Fruit fly (Drosophila melanogaster) whole organism, embryonic: ENCODE data around the gene Roc1b.

Source experiments
- B-H2 ChIP-seq: fragments of 200-800 bp; sonication (Bioruptor generic); optimal IDR thresholded peaks from 2 replicates; lab custom pipeline; 2018; ENCODE audit warnings: missing biosample characterization, mild to moderate bottlenecking, missing genetic modification characterization
- BEAF-32 ChIP-seq: fragments of 200-800 bp; sonication (Bioruptor generic); optimal IDR thresholded peaks from 3 replicates; lab custom pipeline; 2017; ENCODE audit warnings: missing biosample characterization, missing genetic modification characterization, mild to moderate bottlenecking, moderate library complexity, missing genetic modification reagents
- CG10654 ChIP-seq: fragments of 200-800 bp; sonication (Bioruptor generic); optimal IDR thresholded peaks from 2 replicates; lab custom pipeline; 2016; ENCODE audit warnings: missing biosample characterization, missing genetic modification characterization
- CG11560 ChIP-seq: fragments of 200-800 bp; sonication (Bioruptor generic); IDR thresholded peaks from 3 replicates; pipeline ENCODE4 v1.3.6; 2022; ENCODE audit warnings: missing biosample characterization, missing genetic modification characterization
- CG1233 ChIP-seq: fragments of 200-800 bp; sonication (Bioruptor generic); optimal IDR thresholded peaks from 4 replicates; lab custom pipeline; 2018; ENCODE audit warnings: missing biosample characterization, mild to moderate bottlenecking, missing genetic modification characterization
- CG15073 ChIP-seq: fragments of 200-800 bp; sonication (Bioruptor generic); optimal IDR thresholded peaks from 2 replicates; lab custom pipeline; 2016; ENCODE audit warnings: missing biosample characterization, missing genetic modification characterization
- CG1603 ChIP-seq: fragments of 200-800 bp; sonication (Bioruptor generic); optimal IDR thresholded peaks from 2 replicates; lab custom pipeline; 2019; ENCODE audit warnings: missing biosample characterization, mild to moderate bottlenecking, missing genetic modification characterization, moderate library complexity
- CG1647 ChIP-seq: fragments of 200-800 bp; sonication (Bioruptor generic); optimal IDR thresholded peaks from 3 replicates; lab custom pipeline; 2016; ENCODE audit warnings: missing biosample characterization, missing genetic modification characterization
- CG16813 ChIP-seq: fragments of 200-800 bp; sonication (Bioruptor generic); IDR thresholded peaks from 3 replicates; pipeline ENCODE4 v1.3.6; 2022; ENCODE audit warnings: missing biosample characterization, missing genetic modification characterization; ENCODE audit not compliant: partially characterized antibody
- CG17186 ChIP-seq: fragments of 200-800 bp; sonication (Bioruptor generic); optimal IDR thresholded peaks from 3 replicates; lab custom pipeline; 2017; ENCODE audit warnings: missing biosample characterization, missing genetic modification reagents, missing genetic modification characterization
- CG18764 ChIP-seq: fragments of 200-800 bp; sonication (Bioruptor generic); optimal IDR thresholded peaks from 3 replicates; lab custom pipeline; 2016; ENCODE audit warnings: missing biosample characterization, missing genetic modification characterization
- CG30403 ChIP-seq: fragments of 200-800 bp; sonication (Bioruptor generic); optimal IDR thresholded peaks from 3 replicates; lab custom pipeline; 2016; ENCODE audit warnings: missing biosample characterization, missing genetic modification characterization
- CG31441 ChIP-seq: fragments of 200-800 bp; sonication (Bioruptor generic); IDR thresholded peaks from 2 replicates; pipeline ENCODE4 v1.3.6; 2022; ENCODE audit warnings: missing biosample characterization, missing genetic modification characterization
- CG3163 ChIP-seq: fragments of 200-800 bp; sonication (Bioruptor generic); optimal IDR thresholded peaks from 3 replicates; lab custom pipeline; 2016; ENCODE audit warnings: missing biosample characterization, missing genetic modification characterization
- CG3407 ChIP-seq: fragments of 200-800 bp; sonication (Bioruptor generic); optimal IDR thresholded peaks from 2 replicates; lab custom pipeline; 2018; ENCODE audit warnings: missing biosample characterization, mild to moderate bottlenecking, missing genetic modification characterization
- CG4424 ChIP-seq: fragments of 200-800 bp; sonication (Bioruptor generic); optimal IDR thresholded peaks from 3 replicates; lab custom pipeline; 2016; ENCODE audit warnings: missing biosample characterization, missing genetic modification characterization
- CG8388 ChIP-seq: fragments of 200-800 bp; sonication (Bioruptor generic); optimal IDR thresholded peaks from 2 replicates; lab custom pipeline; 2019; ENCODE audit warnings: missing biosample characterization, mild to moderate bottlenecking, missing genetic modification characterization, moderate library complexity
- CG8478 ChIP-seq: fragments of >200 bp; optimal IDR thresholded peaks from 2 replicates; lab custom pipeline; 2018
- CTCF ChIP-seq: fragments of 200-800 bp; sonication (Bioruptor generic); optimal IDR thresholded peaks from 2 replicates; lab custom pipeline; 2017; ENCODE audit warnings: missing biosample characterization, mild to moderate bottlenecking, missing genetic modification characterization, moderate library complexity
- CkIIα-i1 ChIP-seq: fragments of 200-800 bp; sonication (Bioruptor generic); IDR thresholded peaks from 2 replicates; pipeline ENCODE4 v1.3.6; 2022; ENCODE audit warnings: missing biosample characterization, missing genetic modification characterization
- CoRest ChIP-seq: fragments of 200-800 bp; sonication (Bioruptor generic); optimal IDR thresholded peaks from 3 replicates; lab custom pipeline; 2018; ENCODE audit warnings: missing biosample characterization, mild to moderate bottlenecking, missing genetic modification characterization, moderate library complexity
- D19B ChIP-seq: fragments of 200-800 bp; sonication (Bioruptor generic); optimal IDR thresholded peaks from 2 replicates; lab custom pipeline; 2017; ENCODE audit warnings: missing biosample characterization, mild to moderate bottlenecking, missing genetic modification characterization
- Dip2 ChIP-seq: fragments of 200-800 bp; sonication (Bioruptor generic); IDR thresholded peaks from 2 replicates; pipeline ENCODE4 v1.3.6; 2022; ENCODE audit warnings: missing biosample characterization, missing genetic modification characterization
- Dref ChIP-seq: fragments of 200-800 bp; sonication (Bioruptor generic); IDR thresholded peaks from 2 replicates; pipeline ENCODE4 v1.3.6; 2022; ENCODE audit warnings: missing biosample characterization, missing genetic modification characterization
- E2f2 ChIP-seq: fragments of 200-800 bp; sonication (Bioruptor generic); IDR thresholded peaks from 2 replicates; pipeline ENCODE4 v1.3.6; 2022; ENCODE audit warnings: missing biosample characterization, missing genetic modification characterization
- Ets97D ChIP-seq: fragments of 200-800 bp; sonication (Bioruptor generic); optimal IDR thresholded peaks from 3 replicates; lab custom pipeline; 2016; ENCODE audit warnings: missing biosample characterization, missing genetic modification characterization
- Gsc ChIP-seq: fragments of 200-800 bp; sonication (Bioruptor generic); IDR thresholded peaks from 2 replicates; pipeline ENCODE4 v1.3.6; 2022; ENCODE audit warnings: missing biosample characterization, missing genetic modification characterization
- HLH4C ChIP-seq: fragments of 200-800 bp; sonication (Bioruptor generic); IDR thresholded peaks from 3 replicates; pipeline ENCODE4 v1.3.6; 2022; ENCODE audit warnings: missing biosample characterization, missing genetic modification characterization; ENCODE audit not compliant: partially characterized antibody
- Hmr ChIP-seq: fragments of 200-800 bp; sonication (Bioruptor generic); optimal IDR thresholded peaks from 3 replicates; lab custom pipeline; 2017; ENCODE audit warnings: mild to moderate bottlenecking, missing biosample characterization, missing genetic modification reagents, missing genetic modification characterization
- Hr39 ChIP-seq: fragments of >200 bp; optimal IDR thresholded peaks from 2 replicates; lab custom pipeline; 2017
- Lim3 ChIP-seq: fragments of 200-800 bp; sonication (Bioruptor generic); IDR thresholded peaks from 2 replicates; pipeline ENCODE4 v1.3.6; 2022; ENCODE audit warnings: missing biosample characterization, missing genetic modification characterization
- MESR4 ChIP-seq: fragments of 200-800 bp; sonication (Bioruptor generic); optimal IDR thresholded peaks from 2 replicates; lab custom pipeline; 2018; ENCODE audit warnings: missing biosample characterization, mild to moderate bottlenecking, missing genetic modification characterization, moderate library complexity
- NfI ChIP-seq: fragments of 200-800 bp; sonication (Bioruptor generic); optimal IDR thresholded peaks from 3 replicates; lab custom pipeline; 2018; ENCODE audit warnings: missing biosample characterization, mild to moderate bottlenecking, missing genetic modification characterization, moderate library complexity
- Oaz ChIP-seq: fragments of 200-800 bp; sonication (Bioruptor generic); IDR thresholded peaks from 2 replicates; pipeline ENCODE4 v1.3.6; 2022; ENCODE audit warnings: missing biosample characterization, missing genetic modification characterization
- Pdp1 ChIP-seq, 2 experiments: fragments of 200-800 bp; sonication (Bioruptor generic); optimal IDR thresholded peaks; 3 replicates each; lab custom pipeline; 2016; ENCODE audit warnings: missing biosample characterization in 2 of 2, missing genetic modification characterization in 2 of 2, mild to moderate bottlenecking in 1 of 2, moderate library complexity in 1 of 2
- Side ChIP-seq: fragments of 200-800 bp; sonication (Bioruptor generic); optimal IDR thresholded peaks from 2 replicates; lab custom pipeline; 2016; ENCODE audit warnings: missing biosample characterization, missing genetic modification characterization
- Sin3A ChIP-seq: fragments of >200 bp; optimal IDR thresholded peaks from 2 replicates; lab custom pipeline; 2018
- amos ChIP-seq: fragments of 200-800 bp; sonication (Bioruptor generic); IDR thresholded peaks from 2 replicates; pipeline ENCODE4 v1.3.6; 2022; ENCODE audit warnings: missing biosample characterization, missing genetic modification characterization; ENCODE audit not compliant: partially characterized antibody
- bab2 ChIP-seq: fragments of 200-800 bp; sonication (Bioruptor generic); optimal IDR thresholded peaks from 2 replicates; lab custom pipeline; 2016; ENCODE audit warnings: missing biosample characterization, missing genetic modification characterization
- dm ChIP-seq: fragments of 200-800 bp; sonication (Bioruptor generic); optimal IDR thresholded peaks from 3 replicates; lab custom pipeline; 2016; ENCODE audit warnings: missing biosample characterization, missing genetic modification characterization
- dmrt11E ChIP-seq: fragments of 200-800 bp; sonication (Bioruptor generic); optimal IDR thresholded peaks from 3 replicates; lab custom pipeline; 2018; ENCODE audit warnings: missing biosample characterization, mild to moderate bottlenecking, missing genetic modification characterization, moderate library complexity
- dpn ChIP-seq, 2 experiments: fragments of 200-800 bp; sonication (Bioruptor generic); optimal IDR thresholded peaks; 3 replicates each; lab custom pipeline; 2016; ENCODE audit warnings: missing biosample characterization in 2 of 2, missing genetic modification characterization in 2 of 2
- eve ChIP-seq, 2 experiments: fragments of >200 bp; optimal IDR thresholded peaks; 2 replicates each; lab custom pipeline; 2017; ENCODE audit warnings: missing biosample characterization in 2 of 2, missing genetic modification characterization in 2 of 2
- gce ChIP-seq: fragments of 200-800 bp; sonication (Bioruptor generic); IDR thresholded peaks from 3 replicates; pipeline ENCODE4 v1.3.6; 2022; ENCODE audit warnings: missing biosample characterization, missing genetic modification characterization
- gcm2 ChIP-seq: fragments of 200-800 bp; sonication (Bioruptor generic); optimal IDR thresholded peaks from 2 replicates; lab custom pipeline; 2016; ENCODE audit warnings: missing biosample characterization, missing genetic modification characterization
- gro ChIP-seq: fragments of 200-800 bp; sonication (Bioruptor generic); optimal IDR thresholded peaks from 2 replicates; lab custom pipeline; 2016; ENCODE audit warnings: missing biosample characterization, missing genetic modification characterization
- kay ChIP-seq: fragments of 200-800 bp; sonication (Bioruptor generic); optimal IDR thresholded peaks from 2 replicates; lab custom pipeline; 2016; ENCODE audit warnings: missing biosample characterization, missing genetic modification characterization
- mirr ChIP-seq: fragments of 200-800 bp; sonication (Bioruptor generic); optimal IDR thresholded peaks from 3 replicates; lab custom pipeline; 2018; ENCODE audit warnings: missing biosample characterization, mild to moderate bottlenecking, missing genetic modification characterization
- psq ChIP-seq: fragments of 200-800 bp; sonication (Bioruptor generic); optimal IDR thresholded peaks from 2 replicates; lab custom pipeline; 2017; ENCODE audit warnings: missing biosample characterization, missing genetic modification characterization
- ranshi ChIP-seq: fragments of 200-800 bp; sonication (Bioruptor generic); IDR thresholded peaks from 2 replicates; pipeline ENCODE4 v1.3.6; 2022; ENCODE audit warnings: missing biosample characterization, missing genetic modification characterization
- stc ChIP-seq: fragments of 200-800 bp; sonication (Bioruptor generic); IDR thresholded peaks from 2 replicates; pipeline ENCODE4 v1.3.6; 2022; ENCODE audit warnings: missing biosample characterization, missing genetic modification characterization

Roc1b gene

dm6 chr3L:319145-320009, 38.4 kb upstream of the Roc1b start, which contains the start of gene fwd (continued):
- TF ChIP-seq ranshi (GFP tag; lab: Robert Waterston, UW) (no peak), BEAF-32 (GFP tag; lab: Kevin White, UChicago) (peak; percentile 52), CG17186 (GFP tag; lab: Kevin White, UChicago) (peak; percentile 76), CG1647 (GFP tag; lab: Kevin White, UChicago) (no peak), gce (GFP tag; lab: Robert Waterston, UW) (no peak), NfI (peak; percentile 26), dm (GFP tag; lab: Kevin White, UChicago) (peak; percentile 36), CG10654 (GFP tag; lab: Kevin White, UChicago) (no peak), kay (GFP tag; lab: Kevin White, UChicago) (peak; percentile 63), CG3407 (GFP tag; lab: Kevin White, UChicago) (peak; percentile 11), Hr39 (lab: Kevin White, UChicago) (no peak), Gsc (no peak), Oaz (GFP tag; lab: Robert Waterston, UW) (no peak), psq (GFP tag; lab: Kevin White, UChicago) (no peak), CG15073 (GFP tag; lab: Kevin White, UChicago) (no peak), D19B (peak; percentile 71), CG1603 (peak; percentile 85), dmrt11E (peak; percentile 10), CG30403 (GFP tag; lab: Kevin White, UChicago) (no peak), Sin3A (lab: Kevin White, UChicago) (peak; percentile 66), amos (GFP tag; lab: Robert Waterston, UW) (peak; percentile 58), CG3163 (peak; percentile 38), gcm2 (no peak), Side (peak; percentile 8), CG8478 (lab: Kevin White, UChicago) (peak; percentile 78), Dref (peak; percentile 49), CoRest (tag; lab: Kevin White, UChicago) (peak; percentile 39), Pdp1 (GFP tag; optimal IDR thresholded peaks at IDR 0.05; lab: Kevin White, UChicago) (peak in 1 of 2 experiments; percentile 82), CTCF (peak; percentile 25), CkIIα-i1 (GFP tag; lab: Robert Waterston, UW) (no peak), gro (GFP tag; lab: Kevin White, UChicago) (peak; percentile 38), CG11560 (tag; lab: Robert Waterston, UW) (no peak), Lim3 (no peak), stc (GFP tag; lab: Robert Waterston, UW) (no peak), CG18764 (GFP tag; lab: Kevin White, UChicago) (peak; percentile 65), dpn (GFP tag; optimal IDR thresholded peaks at IDR 0.05; lab: Kevin White, UChicago) (peak; percentile 7 to 38), CG1233 (peak; percentile 18), Dip2 (GFP tag; lab: Robert Waterston, UW) (no peak), E2f2 (GFP tag; lab: Robert Waterston, UW) (0 out of 2 replicates have a peak, but pooled peaks have one; percentile 52), CG31441 (GFP tag; lab: Robert Waterston, UW) (peak; percentile 32; the same call in 1 of the 2 replicates), CG16813 (GFP tag; lab: Robert Waterston, UW) (0 out of 3 replicates have a peak, but pooled peaks have one; percentile 22), MESR4 (peak; percentile 80), Hmr (GFP tag; lab: Kevin White, UChicago) (peak; percentile 77), mirr (GFP tag; lab: Kevin White, UChicago) (peak; percentile 13), bab2 (GFP tag; lab: Kevin White, UChicago) (no peak), HLH4C (GFP tag; lab: Robert Waterston, UW) (peak; percentile 26; the same call in 1 of the 3 replicates), CG4424 (GFP tag; lab: Kevin White, UChicago) (peak; percentile 15), B-H2 (peak; percentile 39), eve (GFP tag; optimal IDR thresholded peaks at IDR 0.05; lab: Kevin White, UChicago) (no peak), CG8388 (GFP tag; lab: Kevin White, UChicago) (no peak), Ets97D (GFP tag; lab: Kevin White, UChicago) (peak; percentile 88)
